Fruit fly (Drosophila melanogaster) whole organism, embryonic: ENCODE data around the gene msn.
A peak's percentile ranks its signal among the peaks of the same experiment; 100 is the strongest.

ENCODE experiments used
- CG10147 ChIP-seq: fragments of 200-800 bp; sonication (Bioruptor generic); optimal IDR thresholded peaks from 2 replicates; lab custom pipeline; 2019; ENCODE audit warnings: missing biosample characterization, mild to moderate bottlenecking, missing genetic modification characterization, moderate library complexity
- CG10209 ChIP-seq: fragments of 200-800 bp; sonication (Bioruptor generic); optimal IDR thresholded peaks from 3 replicates; lab custom pipeline; 2017; ENCODE audit warnings: missing biosample characterization, mild to moderate bottlenecking, missing genetic modification characterization, missing genetic modification reagents
- CG13287 ChIP-seq: fragments of 200-800 bp; sonication (Bioruptor generic); IDR thresholded peaks from 2 replicates; pipeline ENCODE4 v1.3.6; 2022; ENCODE audit warnings: missing biosample characterization, missing genetic modification characterization; ENCODE audit not compliant: partially characterized antibody
- CG14441 ChIP-seq: fragments of 200-800 bp; sonication (Bioruptor generic); IDR thresholded peaks from 2 replicates; pipeline ENCODE4 v1.3.6; 2022; ENCODE audit warnings: missing biosample characterization, missing genetic modification characterization
- CG17328 ChIP-seq: fragments of 200-800 bp; sonication (Bioruptor generic); IDR thresholded peaks from 2 replicates; pipeline ENCODE4 v1.3.6; 2022; ENCODE audit warnings: missing biosample characterization, missing genetic modification characterization
- CG17361 ChIP-seq: fragments of 200-800 bp; sonication (Bioruptor generic); IDR thresholded peaks from 3 replicates; pipeline ENCODE4 v1.3.6; 2022; ENCODE audit warnings: missing biosample characterization, missing genetic modification characterization
- CG17802 ChIP-seq: fragments of 200-800 bp; sonication (Bioruptor generic); optimal IDR thresholded peaks from 2 replicates; lab custom pipeline; 2018; ENCODE audit warnings: missing biosample characterization, mild to moderate bottlenecking, missing genetic modification characterization, moderate library complexity
- CG2129 ChIP-seq: fragments of 200-800 bp; sonication (Bioruptor generic); IDR thresholded peaks from 2 replicates; pipeline ENCODE4 v1.3.6; 2022; ENCODE audit warnings: missing biosample characterization, missing genetic modification characterization; ENCODE audit not compliant: partially characterized antibody
- CG34376 ChIP-seq: fragments of 200-800 bp; sonication (Bioruptor generic); optimal IDR thresholded peaks from 2 replicates; lab custom pipeline; 2018; ENCODE audit warnings: missing biosample characterization, mild to moderate bottlenecking, missing genetic modification characterization
- CG4328 ChIP-seq: fragments of 200-800 bp; sonication (Bioruptor generic); optimal IDR thresholded peaks from 3 replicates; lab custom pipeline; 2017; ENCODE audit warnings: missing biosample characterization, missing genetic modification reagents, missing genetic modification characterization
- CG4617 ChIP-seq: fragments of 200-800 bp; sonication (Bioruptor generic); optimal IDR thresholded peaks from 3 replicates; lab custom pipeline; 2016; ENCODE audit warnings: missing biosample characterization, missing genetic modification characterization, borderline replicate concordance
- CG7271 ChIP-seq: fragments of 200-800 bp; sonication (Bioruptor generic); optimal IDR thresholded peaks from 2 replicates; lab custom pipeline; 2018; ENCODE audit warnings: missing biosample characterization, mild to moderate bottlenecking, missing genetic modification characterization, moderate library complexity
- D19B ChIP-seq: fragments of 200-800 bp; sonication (Bioruptor generic); optimal IDR thresholded peaks from 2 replicates; lab custom pipeline; 2017; ENCODE audit warnings: missing biosample characterization, mild to moderate bottlenecking, missing genetic modification characterization
- Dll ChIP-seq: fragments of 200-800 bp; sonication (Bioruptor generic); IDR thresholded peaks from 4 replicates; pipeline ENCODE4 v1.3.6; 2022; ENCODE audit warnings: missing biosample characterization, missing genetic modification characterization; ENCODE audit not compliant: partially characterized antibody
- Dref ChIP-seq: fragments of 200-800 bp; sonication (Bioruptor generic); IDR thresholded peaks from 2 replicates; pipeline ENCODE4 v1.3.6; 2022; ENCODE audit warnings: missing biosample characterization, missing genetic modification characterization
- Fer1 ChIP-seq: fragments of 200-800 bp; sonication (Bioruptor generic); optimal IDR thresholded peaks from 2 replicates; lab custom pipeline; 2017; ENCODE audit warnings: missing biosample characterization, mild to moderate bottlenecking, missing genetic modification characterization
- HLH54F ChIP-seq: fragments of 200-800 bp; sonication (Bioruptor generic); optimal IDR thresholded peaks from 3 replicates; lab custom pipeline; 2016; ENCODE audit warnings: missing biosample characterization, missing genetic modification characterization
- Hand ChIP-seq: fragments of 200-800 bp; sonication (Bioruptor generic); optimal IDR thresholded peaks from 2 replicates; lab custom pipeline; 2017; ENCODE audit warnings: mild to moderate bottlenecking, missing biosample characterization, missing genetic modification reagents, missing genetic modification characterization
- HmgD ChIP-seq: fragments of 200-800 bp; sonication (Bioruptor generic); optimal IDR thresholded peaks from 3 replicates; lab custom pipeline; 2016; ENCODE audit warnings: missing biosample characterization, missing genetic modification characterization
- HmgZ ChIP-seq: fragments of 200-800 bp; sonication (Bioruptor generic); optimal IDR thresholded peaks from 2 replicates; lab custom pipeline; 2018; ENCODE audit warnings: missing biosample characterization, mild to moderate bottlenecking, missing genetic modification characterization
- Med ChIP-seq: fragments of 200-800 bp; sonication (Bioruptor generic); peaks from one replicate; lab custom pipeline; 2016; ENCODE audit warnings: missing biosample characterization, missing genetic modification characterization, mild to moderate bottlenecking, inconsistent platforms, moderate library complexity
- Meics ChIP-seq: fragments of 200-800 bp; sonication (Bioruptor generic); optimal IDR thresholded peaks from 2 replicates; lab custom pipeline; 2017; ENCODE audit warnings: missing biosample characterization, mild to moderate bottlenecking, missing genetic modification characterization
- Mrtf ChIP-seq: fragments of 200-800 bp; sonication (Bioruptor generic); IDR thresholded peaks from 3 replicates; pipeline ENCODE4 v1.3.6; 2022; ENCODE audit warnings: missing biosample characterization, missing genetic modification characterization
- Myb ChIP-seq: fragments of 200-800 bp; sonication (Bioruptor generic); optimal IDR thresholded peaks from 2 replicates; lab custom pipeline; 2016; ENCODE audit warnings: missing biosample characterization, missing genetic modification characterization
- Six4 ChIP-seq: fragments of 200-800 bp; sonication (Bioruptor generic); optimal IDR thresholded peaks from 2 replicates; lab custom pipeline; 2016; ENCODE audit warnings: missing biosample characterization, missing genetic modification characterization
- ab ChIP-seq: fragments of 200-800 bp; sonication (Bioruptor generic); optimal IDR thresholded peaks from 2 replicates; lab custom pipeline; 2016; ENCODE audit warnings: missing biosample characterization, missing genetic modification characterization
- amos ChIP-seq: fragments of 200-800 bp; sonication (Bioruptor generic); IDR thresholded peaks from 2 replicates; pipeline ENCODE4 v1.3.6; 2022; ENCODE audit warnings: missing biosample characterization, missing genetic modification characterization; ENCODE audit not compliant: partially characterized antibody
- ato ChIP-seq: fragments of 200-800 bp; sonication (Bioruptor generic); IDR thresholded peaks from 2 replicates; pipeline ENCODE4 v1.3.6; 2022; ENCODE audit warnings: missing biosample characterization, missing genetic modification characterization; ENCODE audit not compliant: partially characterized antibody
- az2 ChIP-seq: fragments of 200-800 bp; sonication (Bioruptor generic); optimal IDR thresholded peaks from 3 replicates; lab custom pipeline; 2016; ENCODE audit warnings: missing biosample characterization, missing genetic modification characterization
- btn ChIP-seq: fragments of 200-800 bp; sonication (Bioruptor generic); optimal IDR thresholded peaks from 2 replicates; lab custom pipeline; 2016; ENCODE audit warnings: missing biosample characterization, missing genetic modification characterization
- cad ChIP-seq: fragments of >200 bp; optimal IDR thresholded peaks from 2 replicates; lab custom pipeline; 2017; ENCODE audit warnings: missing biosample characterization, missing genetic modification characterization
- chif ChIP-seq, 2 experiments: fragments of 200-800 bp; sonication (Bioruptor generic); optimal IDR thresholded peaks; 3 replicates each; lab custom pipeline; 2016; ENCODE audit warnings: missing biosample characterization in 2 of 2, missing genetic modification characterization in 2 of 2
- chn ChIP-seq: fragments of 200-800 bp; sonication (Bioruptor generic); optimal IDR thresholded peaks from 2 replicates; lab custom pipeline; 2016; ENCODE audit warnings: missing biosample characterization, missing genetic modification characterization
- disco-r ChIP-seq: fragments of 200-800 bp; sonication (Bioruptor generic); optimal IDR thresholded peaks from 2 replicates; lab custom pipeline; 2016; ENCODE audit warnings: missing biosample characterization, missing genetic modification characterization
- en ChIP-seq: fragments of 200-800 bp; sonication (Bioruptor generic); optimal IDR thresholded peaks from 2 replicates; lab custom pipeline; 2016; ENCODE audit warnings: missing biosample characterization, missing genetic modification characterization
- esg ChIP-seq: fragments of 200-800 bp; sonication (Bioruptor generic); conservative IDR thresholded peaks from 2 replicates; pipeline ENCODE4 v1.3.6; 2022; ENCODE audit warnings: missing biosample characterization, missing genetic modification characterization
- fd3F ChIP-seq: fragments of 200-800 bp; sonication (Bioruptor generic); optimal IDR thresholded peaks from 2 replicates; lab custom pipeline; 2018; ENCODE audit warnings: missing biosample characterization, mild to moderate bottlenecking, missing genetic modification characterization, moderate library complexity
- nmo ChIP-seq: fragments of 200-800 bp; sonication (Bioruptor generic); optimal IDR thresholded peaks from 2 replicates; lab custom pipeline; 2018; ENCODE audit warnings: missing biosample characterization, mild to moderate bottlenecking, missing genetic modification characterization, moderate library complexity
- otp ChIP-seq: fragments of 200-800 bp; sonication (Bioruptor generic); IDR thresholded peaks from 3 replicates; pipeline ENCODE4, ENCODE4 v1.3.6; 2022; ENCODE audit warnings: missing biosample characterization, missing genetic modification characterization
- sens-2 ChIP-seq: fragments of 200-800 bp; sonication (Bioruptor generic); IDR thresholded peaks from 2 replicates; pipeline ENCODE4 v1.3.6; 2022; ENCODE audit warnings: missing biosample characterization, missing genetic modification characterization
- shn ChIP-seq: fragments of 200-800 bp; sonication (Bioruptor generic); optimal IDR thresholded peaks from 3 replicates; lab custom pipeline; 2016; ENCODE audit warnings: missing biosample characterization, missing genetic modification characterization
- so ChIP-seq: fragments of 200-800 bp; sonication (Bioruptor generic); IDR thresholded peaks from 3 replicates; pipeline ENCODE4 v1.3.6; 2022; ENCODE audit warnings: missing biosample characterization, missing genetic modification characterization
- tin ChIP-seq: fragments of 200-800 bp; sonication (Bioruptor generic); optimal IDR thresholded peaks from 3 replicates; lab custom pipeline; 2016; ENCODE audit warnings: missing biosample characterization, missing genetic modification characterization
- tll ChIP-seq, 2 experiments: fragments of 200-800 bp in 1 of 2; fragments of >200 bp in 1 of 2; sonication (Bioruptor generic) in 1 of 2; optimal IDR thresholded peaks; 2 replicates each; lab custom pipeline; 2017 to 2019; ENCODE audit warnings: missing biosample characterization in 2 of 2, missing genetic modification characterization in 2 of 2, mild to moderate bottlenecking in 1 of 2, moderate library complexity in 1 of 2
- twi ChIP-seq: fragments of 200-800 bp; optimal IDR thresholded peaks from 2 replicates; lab custom pipeline; 2019; ENCODE audit warnings: missing biosample characterization, mild to moderate bottlenecking, missing genetic modification characterization, moderate library complexity
- zen ChIP-seq: fragments of 200-800 bp; sonication (Bioruptor generic); optimal IDR thresholded peaks from 3 replicates; lab custom pipeline; 2018; ENCODE audit warnings: missing biosample characterization, mild to moderate bottlenecking, missing genetic modification characterization, moderate library complexity

msn gene

DNA sequence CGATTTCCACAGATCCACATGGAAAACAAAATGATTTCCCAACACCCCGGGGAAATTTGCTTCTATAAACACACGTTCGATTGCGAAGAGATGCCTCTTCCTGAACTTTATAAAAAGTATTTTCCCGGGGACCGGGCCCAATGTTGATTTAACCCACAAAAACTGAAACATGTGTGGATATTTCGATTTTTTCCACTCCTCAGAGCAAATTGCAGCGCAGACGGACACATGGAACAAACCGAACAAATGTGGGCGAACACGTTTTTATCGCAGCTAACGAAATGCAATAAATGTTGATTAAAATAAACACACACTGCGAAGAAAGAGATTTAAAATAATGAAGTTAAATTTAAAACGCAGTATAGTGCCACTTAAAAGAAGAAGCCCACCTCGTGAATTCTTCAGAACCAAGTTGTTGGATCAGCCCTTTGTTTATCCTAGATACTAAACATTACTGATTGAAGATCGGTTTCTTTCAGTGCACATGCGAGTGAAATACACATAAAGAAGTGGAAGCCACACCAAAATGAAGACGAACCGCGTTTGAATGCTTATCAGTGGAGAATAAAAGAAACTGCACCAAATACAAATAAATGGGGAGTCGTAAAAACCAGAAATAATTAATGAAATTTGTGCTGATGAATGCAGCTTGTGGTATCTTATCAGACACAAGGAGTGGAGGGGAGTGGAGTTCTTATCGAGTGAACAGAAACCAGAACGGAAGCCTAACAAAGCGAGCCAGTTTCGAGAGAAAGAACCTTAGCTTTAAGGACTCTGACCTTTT is 3.4 kb downstream of the msn start (continued):
- TF ChIP-seq HmgD (GFP tag; lab: Kevin White, UChicago) (no peak), HmgZ (tag; lab: Kevin White, UChicago) (no peak), CG10209 (GFP tag; lab: Kevin White, UChicago) (peak; percentile 58), CG2129 (GFP tag; lab: Robert Waterston, UW) (no peak), zen (tag; lab: Kevin White, UChicago) (peak; percentile 65), so (peak; percentile 76; the same call in 2 of the 3 replicates), tin (GFP tag; lab: Kevin White, UChicago) (peak; percentile 85), shn (peak; percentile 70), CG17361 (peak; percentile 80), sens-2 (GFP tag; lab: Robert Waterston, UW) (peak; percentile 88), Med (peak; percentile 95), Meics (peak; percentile 28), Hand (peak; percentile 14), CG10147 (GFP tag; lab: Kevin White, UChicago) (peak; percentile 24), chn (GFP tag; lab: Kevin White, UChicago) (peak; percentile 76), CG7271 (no peak), ato (GFP tag; lab: Robert Waterston, UW) (no peak), CG13287 (no peak), D19B (GFP tag; lab: Kevin White, UChicago) (no peak), HLH54F (peak; percentile 34), nmo (GFP tag; lab: Kevin White, UChicago) (peak; percentile 86), chif (GFP tag; optimal IDR thresholded peaks at IDR 0.05; lab: Kevin White, UChicago) (peak; percentile 80 to 86), CG34376 (GFP tag; lab: Kevin White, UChicago) (no peak), Mrtf (GFP tag; lab: Robert Waterston, UW) (peak; percentile 81), Fer1 (GFP tag; lab: Kevin White, UChicago) (peak; percentile 58), Dll (no peak), cad (GFP tag; lab: Kevin White, UChicago) (no peak), amos (GFP tag; lab: Robert Waterston, UW) (no peak), esg (peak; percentile 81), Six4 (GFP tag; lab: Kevin White, UChicago) (peak; percentile 58), Myb (GFP tag; lab: Kevin White, UChicago) (peak; percentile 25), CG17328 (GFP tag; lab: Robert Waterston, UW) (peak; percentile 88), Dref (GFP tag; lab: Robert Waterston, UW) (no peak), fd3F (peak; percentile 21), en (peak; percentile 65), tll (GFP tag; optimal IDR thresholded peaks at IDR 0.05; lab: Kevin White, UChicago) (no peak), CG14441 (GFP tag; lab: Robert Waterston, UW) (peak; percentile 86), disco-r (GFP tag; lab: Kevin White, UChicago) (peak; percentile 72), otp (GFP tag; lab: Robert Waterston, UW) (peak; percentile 88), ab (GFP tag; lab: Kevin White, UChicago) (no peak), CG4617 (GFP tag; lab: Kevin White, UChicago) (peak; percentile 57), az2 (GFP tag; lab: Kevin White, UChicago) (peak; percentile 81), twi (tag; lab: Kevin White, UChicago) (peak; percentile 97), CG17802 (peak; percentile 76), btn (peak; percentile 70), CG4328 (GFP tag; lab: Kevin White, UChicago) (peak; percentile 24)
